Fruit fly (Drosophila melanogaster) whole organism, prepupa: ENCODE results near the gene sea.

Source experiments
- Blimp-1 ChIP-seq: fragments of 200-800 bp; sonication (Bioruptor generic); optimal IDR thresholded peaks from 3 replicates; lab custom pipeline; 2017; ENCODE audit warnings: missing biosample characterization, missing genetic modification characterization, mild to moderate bottlenecking, moderate library complexity, missing genetic modification reagents
- CG10631 ChIP-seq: fragments of 200-800 bp; sonication (Bioruptor generic); optimal IDR thresholded peaks from 2 replicates; lab custom pipeline; 2016; ENCODE audit warnings: missing biosample characterization, missing genetic modification characterization
- CG10669 ChIP-seq: fragments of 200-800 bp; sonication (Bioruptor generic); optimal IDR thresholded peaks from 3 replicates; lab custom pipeline; 2018; ENCODE audit warnings: missing biosample characterization, mild to moderate bottlenecking, missing genetic modification characterization, moderate library complexity
- CG11294 ChIP-seq: fragments of 200-800 bp; sonication (Bioruptor generic); IDR thresholded peaks from 2 replicates; pipeline ENCODE4 v1.3.6; 2022; ENCODE audit warnings: missing biosample characterization, missing genetic modification characterization
- CG11762 ChIP-seq: fragments of 200-800 bp; sonication (Bioruptor generic); optimal IDR thresholded peaks from 3 replicates; lab custom pipeline; 2016; ENCODE audit warnings: missing biosample characterization, missing genetic modification characterization; ENCODE audit not compliant: insufficient read depth
- CG15336 ChIP-seq: fragments of 200-800 bp; sonication (Bioruptor generic); IDR thresholded peaks from 2 replicates; pipeline ENCODE4 v1.3.6; 2022; ENCODE audit warnings: missing biosample characterization, missing genetic modification characterization
- CG1621 ChIP-seq: fragments of 200-800 bp; sonication (Bioruptor generic); optimal IDR thresholded peaks from 3 replicates; lab custom pipeline; 2018; ENCODE audit warnings: missing biosample characterization, mild to moderate bottlenecking, missing genetic modification characterization
- CG16779 ChIP-seq: fragments of 200-800 bp; sonication (Bioruptor generic); optimal IDR thresholded peaks from 3 replicates; lab custom pipeline; 2017; ENCODE audit warnings: missing biosample characterization, mild to moderate bottlenecking, missing genetic modification characterization
- CG3032 ChIP-seq: fragments of 200-800 bp; optimal IDR thresholded peaks from 2 replicates; lab custom pipeline; 2019; ENCODE audit warnings: missing biosample characterization, mild to moderate bottlenecking, missing genetic modification characterization, moderate library complexity
- CG31627 ChIP-seq: fragments of 200-800 bp; sonication (Bioruptor generic); optimal IDR thresholded peaks from 3 replicates; lab custom pipeline; 2016; ENCODE audit warnings: missing biosample characterization, missing genetic modification characterization
- CG32006 ChIP-seq: fragments of 200-800 bp; sonication (Bioruptor generic); optimal IDR thresholded peaks from 3 replicates; lab custom pipeline; 2017; ENCODE audit warnings: missing biosample characterization, mild to moderate bottlenecking, missing genetic modification characterization
- CG34406 ChIP-seq: fragments of 200-800 bp; sonication (Bioruptor generic); optimal IDR thresholded peaks from 3 replicates; lab custom pipeline; 2016; ENCODE audit warnings: missing biosample characterization, missing genetic modification characterization
- CG3919 ChIP-seq: fragments of 200-800 bp; sonication (Bioruptor generic); optimal IDR thresholded peaks from 3 replicates; lab custom pipeline; 2016; ENCODE audit warnings: missing biosample characterization, missing genetic modification characterization
- CG4318 ChIP-seq: fragments of 200-800 bp; sonication (Bioruptor generic); optimal IDR thresholded peaks from 3 replicates; lab custom pipeline; 2017; ENCODE audit warnings: missing biosample characterization, mild to moderate bottlenecking, missing genetic modification characterization
- CG6276 ChIP-seq: fragments of 200-800 bp; sonication (Bioruptor generic); optimal IDR thresholded peaks from 2 replicates; lab custom pipeline; 2017; ENCODE audit warnings: missing biosample characterization, mild to moderate bottlenecking, missing genetic modification characterization
- CG6792 ChIP-seq: fragments of 200-800 bp; sonication (Bioruptor generic); optimal IDR thresholded peaks from 3 replicates; lab custom pipeline; 2016; ENCODE audit warnings: missing biosample characterization, missing genetic modification characterization
- CG6808 ChIP-seq: fragments of 200-800 bp; sonication (Bioruptor generic); optimal IDR thresholded peaks from 3 replicates; lab custom pipeline; 2017; ENCODE audit warnings: missing biosample characterization, missing genetic modification characterization, mild to moderate bottlenecking, moderate library complexity, missing genetic modification reagents
- CG6854 ChIP-seq: fragments of 200-800 bp; sonication (Bioruptor generic); optimal IDR thresholded peaks from 2 replicates; lab custom pipeline; 2017; ENCODE audit warnings: missing biosample characterization, mild to moderate bottlenecking, missing genetic modification characterization
- CG7368 ChIP-seq: fragments of 200-800 bp; sonication (Bioruptor generic); optimal IDR thresholded peaks from 3 replicates; lab custom pipeline; 2016; ENCODE audit warnings: missing biosample characterization, missing genetic modification characterization
- CG8119 ChIP-seq: fragments of 200-800 bp; sonication (Bioruptor generic); IDR thresholded peaks from 3 replicates; pipeline ENCODE4 v1.3.6; 2022; ENCODE audit warnings: missing biosample characterization, missing genetic modification characterization
- CG8632 ChIP-seq: fragments of 200-800 bp; sonication (Bioruptor generic); optimal IDR thresholded peaks from 3 replicates; lab custom pipeline; 2016; ENCODE audit warnings: missing biosample characterization, missing genetic modification characterization
- CG9139 ChIP-seq: fragments of 200-800 bp; sonication (Bioruptor generic); optimal IDR thresholded peaks from 3 replicates; lab custom pipeline; 2017; ENCODE audit warnings: missing biosample characterization, mild to moderate bottlenecking, missing genetic modification characterization
- Eip78C ChIP-seq: fragments of 200-800 bp; sonication (Bioruptor generic); peaks from one replicate; lab custom pipeline; 2016; ENCODE audit warnings: missing biosample characterization, missing genetic modification characterization
- Eip93F ChIP-seq: fragments of 200-800 bp; sonication (Bioruptor generic); optimal IDR thresholded peaks from 2 replicates; lab custom pipeline; 2016; ENCODE audit warnings: missing biosample characterization, mild to moderate bottlenecking, missing genetic modification characterization
- Ets21C ChIP-seq: fragments of 200-800 bp; sonication (Bioruptor generic); optimal IDR thresholded peaks from 3 replicates; lab custom pipeline; 2016; ENCODE audit warnings: missing biosample characterization, missing genetic modification characterization
- Ets96B ChIP-seq: fragments of 200-800 bp; optimal IDR thresholded peaks from 2 replicates; lab custom pipeline; 2019; ENCODE audit warnings: missing biosample characterization, mild to moderate bottlenecking, missing genetic modification characterization, moderate library complexity
- Gug ChIP-seq: fragments of 200-800 bp; sonication (Bioruptor generic); IDR thresholded peaks from 2 replicates; pipeline ENCODE4 v1.3.6; 2022; ENCODE audit warnings: missing biosample characterization, missing genetic modification characterization
- Hr38 ChIP-seq: sonication (Bioruptor generic); optimal IDR thresholded peaks from 2 replicates; lab custom pipeline; 2016; ENCODE audit warnings: missing biosample characterization, missing genetic modification characterization
- Hr4 ChIP-seq: fragments of 200-800 bp; sonication (Bioruptor generic); optimal IDR thresholded peaks from 3 replicates; lab custom pipeline; 2016; ENCODE audit warnings: missing biosample characterization, missing genetic modification characterization
- Lpt ChIP-seq: fragments of 200-800 bp; sonication (Bioruptor generic); optimal IDR thresholded peaks from 3 replicates; lab custom pipeline; 2016; ENCODE audit warnings: missing biosample characterization, missing genetic modification characterization
- Met ChIP-seq: fragments of 200-800 bp; sonication (Bioruptor generic); optimal IDR thresholded peaks from 3 replicates; lab custom pipeline; 2016; ENCODE audit warnings: missing biosample characterization, missing genetic modification characterization
- OdsH ChIP-seq: fragments of 200-800 bp; sonication (Bioruptor generic); optimal IDR thresholded peaks from 3 replicates; lab custom pipeline; 2016; ENCODE audit warnings: missing biosample characterization, missing genetic modification characterization
- Smox ChIP-seq: fragments of 200-800 bp; sonication (Bioruptor generic); optimal IDR thresholded peaks from 3 replicates; lab custom pipeline; 2016; ENCODE audit warnings: missing biosample characterization, missing genetic modification characterization
- Sox102F ChIP-seq: fragments of 200-800 bp; sonication (Bioruptor generic); optimal IDR thresholded peaks from 2 replicates; lab custom pipeline; 2016; ENCODE audit warnings: missing biosample characterization, mild to moderate bottlenecking, missing genetic modification characterization
- Sox15 ChIP-seq: fragments of 200-800 bp; sonication (Bioruptor generic); optimal IDR thresholded peaks from 3 replicates; lab custom pipeline; 2016; ENCODE audit warnings: missing biosample characterization, missing genetic modification characterization
- achi ChIP-seq: fragments of 200-800 bp; sonication (Bioruptor generic); optimal IDR thresholded peaks from 3 replicates; lab custom pipeline; 2016; ENCODE audit warnings: missing biosample characterization, missing genetic modification characterization
- acj6 ChIP-seq: fragments of 200-800 bp; sonication (Bioruptor generic); optimal IDR thresholded peaks from 3 replicates; lab custom pipeline; 2016; ENCODE audit warnings: missing biosample characterization, missing genetic modification characterization
- cyc ChIP-seq: fragments of 200-800 bp; sonication (Bioruptor generic); optimal IDR thresholded peaks from 3 replicates; lab custom pipeline; 2016; ENCODE audit warnings: missing biosample characterization, missing genetic modification characterization
- dsx ChIP-seq: fragments of 200-800 bp; optimal IDR thresholded peaks from 3 replicates; lab custom pipeline; 2019; ENCODE audit warnings: missing biosample characterization, mild to moderate bottlenecking, missing genetic modification characterization, moderate library complexity; ENCODE audit not compliant: poor library complexity, severe bottlenecking
- eg ChIP-seq: fragments of 200-800 bp; sonication (Bioruptor generic); IDR thresholded peaks from 3 replicates; pipeline ENCODE4 v1.3.6; 2022; ENCODE audit warnings: missing biosample characterization, missing genetic modification characterization
- fd59A ChIP-seq: fragments of 200-800 bp; sonication (Bioruptor generic); optimal IDR thresholded peaks from 2 replicates; lab custom pipeline; 2017; ENCODE audit warnings: missing biosample characterization, mild to moderate bottlenecking, missing genetic modification characterization, missing genetic modification reagents
- fd85E ChIP-seq: fragments of 200-800 bp; sonication (Bioruptor generic); optimal IDR thresholded peaks from 3 replicates; lab custom pipeline; 2016; ENCODE audit warnings: missing biosample characterization, missing genetic modification characterization
- fkh ChIP-seq: fragments of 200-800 bp; sonication (Bioruptor generic); optimal IDR thresholded peaks from 3 replicates; lab custom pipeline; 2017; ENCODE audit warnings: missing biosample characterization, mild to moderate bottlenecking, missing genetic modification characterization, moderate library complexity
- lz ChIP-seq: fragments of 200-800 bp; sonication (Bioruptor generic); optimal IDR thresholded peaks from 3 replicates; lab custom pipeline; 2016; ENCODE audit warnings: missing biosample characterization, missing genetic modification characterization
- pdm3 ChIP-seq: fragments of 200-800 bp; sonication (Bioruptor generic); optimal IDR thresholded peaks from 3 replicates; lab custom pipeline; 2016; ENCODE audit warnings: missing biosample characterization, missing genetic modification characterization
- ss ChIP-seq, 2 experiments: fragments of 200-800 bp; sonication (Bioruptor generic); optimal IDR thresholded peaks; 2 replicates in 1 of 2; 3 replicates in 1 of 2; lab custom pipeline; 2017 to 2018; ENCODE audit warnings: mild to moderate bottlenecking in 2 of 2, missing biosample characterization in 2 of 2, missing genetic modification characterization in 2 of 2, moderate library complexity in 1 of 2
- svp ChIP-seq: fragments of 200-800 bp; sonication (Bioruptor generic); peaks from one replicate; lab custom pipeline; 2016; ENCODE audit warnings: missing biosample characterization, missing genetic modification characterization

Gene sea

DNA sequence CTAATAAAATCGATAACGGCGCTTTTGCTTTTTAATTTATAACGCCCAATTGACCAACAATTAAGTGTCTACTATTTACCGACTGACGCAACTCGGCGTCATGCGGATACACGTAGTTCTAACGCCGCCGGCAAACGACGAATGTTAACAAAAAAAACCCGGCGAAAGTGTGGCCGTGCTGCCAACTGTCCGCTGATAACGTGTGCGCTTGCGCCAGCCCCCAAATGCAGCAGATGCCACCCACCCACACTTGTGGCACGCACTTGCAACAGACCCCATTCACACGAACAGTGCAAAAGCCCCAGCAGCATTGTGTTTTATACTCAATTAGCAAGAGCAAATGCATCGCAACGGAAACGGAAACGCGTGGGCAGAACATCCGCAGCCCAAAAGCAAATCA is 3.7 kb downstream of the sea start:
- TF ChIP-seq cyc (no peak), CG8119 (GFP tag; lab: Robert Waterston, UW) (no peak), svp (GFP tag; lab: Kevin White, UChicago) (no peak), Met (GFP tag; lab: Kevin White, UChicago) (no peak), Ets96B (tag; lab: Kevin White, UChicago) (no peak), CG16779 (tag; lab: Kevin White, UChicago) (no peak), CG31627 (GFP tag; lab: Kevin White, UChicago) (no peak), CG11762 (GFP tag; lab: Kevin White, UChicago) (no peak), CG10631 (GFP tag; lab: Kevin White, UChicago) (no peak), Hr38 (GFP tag; lab: Kevin White, UChicago) (no peak), pdm3 (GFP tag; lab: Kevin White, UChicago) (no peak), CG4318 (GFP tag; lab: Kevin White, UChicago) (no peak), CG11294 (GFP tag; lab: Robert Waterston, UW) (no peak), CG15336 (GFP tag; lab: Robert Waterston, UW) (no peak), CG6854 (no peak), CG32006 (no peak), Eip93F (no peak), CG6276 (GFP tag; lab: Kevin White, UChicago) (no peak), Sox102F (GFP tag; lab: Kevin White, UChicago) (no peak)

DNA sequence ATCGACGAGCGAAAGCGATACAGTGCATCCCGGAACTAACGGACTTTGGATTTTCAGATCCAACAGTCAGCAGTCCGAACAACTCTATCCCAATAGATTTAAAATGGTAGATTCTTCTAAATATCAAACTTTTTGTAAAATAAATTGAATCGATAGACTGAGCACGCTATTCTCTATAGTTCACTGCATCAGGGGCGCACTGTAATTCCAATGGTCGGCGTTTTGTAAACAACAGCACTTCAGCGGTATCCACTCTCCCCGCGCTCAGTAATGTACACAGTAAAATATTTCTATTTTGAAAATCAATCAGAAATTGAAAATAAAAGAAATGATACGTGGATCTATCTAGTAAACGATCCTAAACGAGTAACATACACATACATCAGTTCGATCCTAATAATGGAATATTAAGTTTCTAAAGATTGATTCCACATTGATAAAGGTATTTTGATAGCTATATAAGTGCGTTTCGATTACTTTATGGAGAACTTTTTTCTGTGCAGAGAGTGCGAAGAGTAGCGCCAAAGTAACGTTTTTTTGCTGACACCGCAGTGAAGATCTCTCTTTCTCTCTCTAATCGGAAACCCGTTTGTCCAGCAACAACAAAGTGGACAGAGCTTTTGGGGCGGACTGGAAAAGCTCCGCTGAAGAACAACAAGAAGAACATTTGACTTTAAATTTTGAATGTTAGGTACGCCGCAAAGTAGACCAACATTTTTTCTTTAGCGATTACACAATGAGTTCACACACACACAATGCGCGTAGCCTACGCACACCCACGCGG is 4.3 kb downstream of the sea start:
- peak; percentile 94 for TF ChIP-seq OdsH (GFP tag; lab: Kevin White, UChicago)
- peak; percentile 95 for TF ChIP-seq pdm3 (GFP tag; lab: Kevin White, UChicago)
- peak; percentile 87 for TF ChIP-seq CG8119 (GFP tag; lab: Robert Waterston, UW)
- TF ChIP-seq CG3919 = peak; percentile 97
- peak; percentile 92 for TF ChIP-seq Ets21C (GFP tag; lab: Kevin White, UChicago)
- peak; percentile 89 for TF ChIP-seq CG10631 (GFP tag; lab: Kevin White, UChicago)
- peak; percentile 89 for TF ChIP-seq Sox15 (GFP tag; lab: Kevin White, UChicago)
- peak; percentile 95 for TF ChIP-seq Smox
- TF ChIP-seq achi (GFP tag; lab: Kevin White, UChicago) = peak; percentile 90
- peak; percentile 92 for TF ChIP-seq CG34406 (GFP tag; lab: Kevin White, UChicago)
- TF ChIP-seq Hr4 (GFP tag; lab: Kevin White, UChicago) = peak; percentile 92
- peak; percentile 90 for TF ChIP-seq CG1621 (tag; lab: Kevin White, UChicago)
- peak; percentile 95 for TF ChIP-seq lz (GFP tag; lab: Kevin White, UChicago)
- peak; percentile 95 for TF ChIP-seq fd85E (GFP tag; lab: Kevin White, UChicago)
- TF ChIP-seq CG15336 (GFP tag; lab: Robert Waterston, UW) = peak; percentile 87
- peak; percentile 92 for TF ChIP-seq Gug (GFP tag; lab: Robert Waterston, UW)
- TF ChIP-seq ss (GFP tag; optimal IDR thresholded peaks at IDR 0.05; lab: Kevin White, UChicago) = peak; percentile 91 to 94
- peak; percentile 96 for TF ChIP-seq CG31627 (GFP tag; lab: Kevin White, UChicago)
- peak; percentile 86 for TF ChIP-seq Eip93F
- TF ChIP-seq CG8632 = peak; percentile 90
- peak; percentile 94 for TF ChIP-seq CG10669 (GFP tag; lab: Kevin White, UChicago)
- TF ChIP-seq Eip78C (GFP tag; lab: Kevin White, UChicago) = peak; percentile 98
- TF ChIP-seq fkh (GFP tag; lab: Kevin White, UChicago) = peak; percentile 95
- TF ChIP-seq dsx (GFP tag; lab: Kevin White, UChicago) = peak; percentile 94
- peak; percentile 94 for TF ChIP-seq CG32006
- peak; percentile 97 for TF ChIP-seq eg (GFP tag; lab: Robert Waterston, UW)
- TF ChIP-seq cyc = peak; percentile 98
- TF ChIP-seq fd59A (GFP tag; lab: Kevin White, UChicago) = peak; percentile 83
- peak; percentile 93 for TF ChIP-seq CG6792 (GFP tag; lab: Kevin White, UChicago)
- TF ChIP-seq Met (GFP tag; lab: Kevin White, UChicago) = peak; percentile 96
- peak; percentile 95 for TF ChIP-seq Lpt (GFP tag; lab: Kevin White, UChicago)
- peak; percentile 96 for TF ChIP-seq CG6808 (GFP tag; lab: Kevin White, UChicago)
- TF ChIP-seq CG7368 = peak; percentile 95
- peak; percentile 87 for TF ChIP-seq CG4318 (GFP tag; lab: Kevin White, UChicago)
- peak; percentile 95 for TF ChIP-seq acj6 (GFP tag; lab: Kevin White, UChicago)
- TF ChIP-seq CG3032 (tag; lab: Kevin White, UChicago) = peak; percentile 96
- peak; percentile 83 for TF ChIP-seq CG9139 (GFP tag; lab: Kevin White, UChicago)
- peak; percentile 96 for TF ChIP-seq Blimp-1 (GFP tag; lab: Kevin White, UChicago)
